Fruit fly (Drosophila melanogaster) whole organism, prepupa: ENCODE data around the gene CG46280.

Experiments
- CG10669 ChIP-seq: fragments of 200-800 bp; sonication (Bioruptor generic); optimal IDR thresholded peaks from 3 replicates; lab custom pipeline; 2018; ENCODE audit warnings: missing biosample characterization, mild to moderate bottlenecking, missing genetic modification characterization, moderate library complexity
- CG11294 ChIP-seq: fragments of 200-800 bp; sonication (Bioruptor generic); IDR thresholded peaks from 2 replicates; pipeline ENCODE4 v1.3.6; 2022; ENCODE audit warnings: missing biosample characterization, missing genetic modification characterization
- CG11762 ChIP-seq: fragments of 200-800 bp; sonication (Bioruptor generic); optimal IDR thresholded peaks from 3 replicates; lab custom pipeline; 2016; ENCODE audit warnings: missing biosample characterization, missing genetic modification characterization; ENCODE audit not compliant: insufficient read depth
- CG1621 ChIP-seq: fragments of 200-800 bp; sonication (Bioruptor generic); optimal IDR thresholded peaks from 3 replicates; lab custom pipeline; 2018; ENCODE audit warnings: missing biosample characterization, mild to moderate bottlenecking, missing genetic modification characterization
- CG16779 ChIP-seq: fragments of 200-800 bp; sonication (Bioruptor generic); optimal IDR thresholded peaks from 3 replicates; lab custom pipeline; 2017; ENCODE audit warnings: missing biosample characterization, mild to moderate bottlenecking, missing genetic modification characterization
- CG3032 ChIP-seq: fragments of 200-800 bp; optimal IDR thresholded peaks from 2 replicates; lab custom pipeline; 2019; ENCODE audit warnings: missing biosample characterization, mild to moderate bottlenecking, missing genetic modification characterization, moderate library complexity
- CG32006 ChIP-seq: fragments of 200-800 bp; sonication (Bioruptor generic); optimal IDR thresholded peaks from 3 replicates; lab custom pipeline; 2017; ENCODE audit warnings: missing biosample characterization, mild to moderate bottlenecking, missing genetic modification characterization
- CG34406 ChIP-seq: fragments of 200-800 bp; sonication (Bioruptor generic); optimal IDR thresholded peaks from 3 replicates; lab custom pipeline; 2016; ENCODE audit warnings: missing biosample characterization, missing genetic modification characterization
- CG4318 ChIP-seq: fragments of 200-800 bp; sonication (Bioruptor generic); optimal IDR thresholded peaks from 3 replicates; lab custom pipeline; 2017; ENCODE audit warnings: missing biosample characterization, mild to moderate bottlenecking, missing genetic modification characterization
- CG6163 ChIP-seq: fragments of 200-800 bp; sonication (Bioruptor generic); IDR thresholded peaks from 3 replicates; pipeline ENCODE4 v1.3.6; 2022; ENCODE audit warnings: missing biosample characterization, missing genetic modification characterization
- CG6792 ChIP-seq: fragments of 200-800 bp; sonication (Bioruptor generic); optimal IDR thresholded peaks from 3 replicates; lab custom pipeline; 2016; ENCODE audit warnings: missing biosample characterization, missing genetic modification characterization
- CG6854 ChIP-seq: fragments of 200-800 bp; sonication (Bioruptor generic); optimal IDR thresholded peaks from 2 replicates; lab custom pipeline; 2017; ENCODE audit warnings: missing biosample characterization, mild to moderate bottlenecking, missing genetic modification characterization
- CG7368 ChIP-seq: fragments of 200-800 bp; sonication (Bioruptor generic); optimal IDR thresholded peaks from 3 replicates; lab custom pipeline; 2016; ENCODE audit warnings: missing biosample characterization, missing genetic modification characterization
- CG8119 ChIP-seq: fragments of 200-800 bp; sonication (Bioruptor generic); IDR thresholded peaks from 3 replicates; pipeline ENCODE4 v1.3.6; 2022; ENCODE audit warnings: missing biosample characterization, missing genetic modification characterization
- CG8319 ChIP-seq: fragments of 200-800 bp; sonication (Bioruptor generic); optimal IDR thresholded peaks from 3 replicates; lab custom pipeline; 2016; ENCODE audit warnings: missing biosample characterization, missing genetic modification characterization
- CG8632 ChIP-seq: fragments of 200-800 bp; sonication (Bioruptor generic); optimal IDR thresholded peaks from 3 replicates; lab custom pipeline; 2016; ENCODE audit warnings: missing biosample characterization, missing genetic modification characterization
- CG9139 ChIP-seq: fragments of 200-800 bp; sonication (Bioruptor generic); optimal IDR thresholded peaks from 3 replicates; lab custom pipeline; 2017; ENCODE audit warnings: missing biosample characterization, mild to moderate bottlenecking, missing genetic modification characterization
- Eip78C ChIP-seq: fragments of 200-800 bp; sonication (Bioruptor generic); peaks from one replicate; lab custom pipeline; 2016; ENCODE audit warnings: missing biosample characterization, missing genetic modification characterization
- Ets21C ChIP-seq: fragments of 200-800 bp; sonication (Bioruptor generic); optimal IDR thresholded peaks from 3 replicates; lab custom pipeline; 2016; ENCODE audit warnings: missing biosample characterization, missing genetic modification characterization
- Ets96B ChIP-seq: fragments of 200-800 bp; optimal IDR thresholded peaks from 2 replicates; lab custom pipeline; 2019; ENCODE audit warnings: missing biosample characterization, mild to moderate bottlenecking, missing genetic modification characterization, moderate library complexity
- Gug ChIP-seq: fragments of 200-800 bp; sonication (Bioruptor generic); IDR thresholded peaks from 2 replicates; pipeline ENCODE4 v1.3.6; 2022; ENCODE audit warnings: missing biosample characterization, missing genetic modification characterization
- Hr39 ChIP-seq: fragments of 200-800 bp; sonication (Bioruptor generic); optimal IDR thresholded peaks from 2 replicates; lab custom pipeline; 2016; ENCODE audit warnings: missing biosample characterization, missing genetic modification characterization
- Lpt ChIP-seq: fragments of 200-800 bp; sonication (Bioruptor generic); optimal IDR thresholded peaks from 3 replicates; lab custom pipeline; 2016; ENCODE audit warnings: missing biosample characterization, missing genetic modification characterization
- Met ChIP-seq: fragments of 200-800 bp; sonication (Bioruptor generic); optimal IDR thresholded peaks from 3 replicates; lab custom pipeline; 2016; ENCODE audit warnings: missing biosample characterization, missing genetic modification characterization
- OdsH ChIP-seq: fragments of 200-800 bp; sonication (Bioruptor generic); optimal IDR thresholded peaks from 3 replicates; lab custom pipeline; 2016; ENCODE audit warnings: missing biosample characterization, missing genetic modification characterization
- Sox102F ChIP-seq: fragments of 200-800 bp; sonication (Bioruptor generic); optimal IDR thresholded peaks from 2 replicates; lab custom pipeline; 2016; ENCODE audit warnings: missing biosample characterization, mild to moderate bottlenecking, missing genetic modification characterization
- Sox15 ChIP-seq: fragments of 200-800 bp; sonication (Bioruptor generic); optimal IDR thresholded peaks from 3 replicates; lab custom pipeline; 2016; ENCODE audit warnings: missing biosample characterization, missing genetic modification characterization
- achi ChIP-seq: fragments of 200-800 bp; sonication (Bioruptor generic); optimal IDR thresholded peaks from 3 replicates; lab custom pipeline; 2016; ENCODE audit warnings: missing biosample characterization, missing genetic modification characterization
- acj6 ChIP-seq: fragments of 200-800 bp; sonication (Bioruptor generic); optimal IDR thresholded peaks from 3 replicates; lab custom pipeline; 2016; ENCODE audit warnings: missing biosample characterization, missing genetic modification characterization
- cyc ChIP-seq: fragments of 200-800 bp; sonication (Bioruptor generic); optimal IDR thresholded peaks from 3 replicates; lab custom pipeline; 2016; ENCODE audit warnings: missing biosample characterization, missing genetic modification characterization
- eg ChIP-seq: fragments of 200-800 bp; sonication (Bioruptor generic); IDR thresholded peaks from 3 replicates; pipeline ENCODE4 v1.3.6; 2022; ENCODE audit warnings: missing biosample characterization, missing genetic modification characterization
- esn ChIP-seq: fragments of 200-800 bp; sonication (Bioruptor generic); optimal IDR thresholded peaks from 2 replicates; lab custom pipeline; 2016; ENCODE audit warnings: missing biosample characterization, mild to moderate bottlenecking, missing genetic modification characterization, moderate library complexity
- fd59A ChIP-seq: fragments of 200-800 bp; sonication (Bioruptor generic); optimal IDR thresholded peaks from 2 replicates; lab custom pipeline; 2017; ENCODE audit warnings: missing biosample characterization, mild to moderate bottlenecking, missing genetic modification characterization, missing genetic modification reagents
- fd85E ChIP-seq: fragments of 200-800 bp; sonication (Bioruptor generic); optimal IDR thresholded peaks from 3 replicates; lab custom pipeline; 2016; ENCODE audit warnings: missing biosample characterization, missing genetic modification characterization
- fkh ChIP-seq: fragments of 200-800 bp; sonication (Bioruptor generic); optimal IDR thresholded peaks from 3 replicates; lab custom pipeline; 2017; ENCODE audit warnings: missing biosample characterization, mild to moderate bottlenecking, missing genetic modification characterization, moderate library complexity
- pdm3 ChIP-seq: fragments of 200-800 bp; sonication (Bioruptor generic); optimal IDR thresholded peaks from 3 replicates; lab custom pipeline; 2016; ENCODE audit warnings: missing biosample characterization, missing genetic modification characterization
- salr ChIP-seq, 2 experiments: fragments of 200-800 bp; sonication (Bioruptor generic); optimal IDR thresholded peaks; 3 replicates each; lab custom pipeline; 2016 to 2018; ENCODE audit warnings: missing biosample characterization in 2 of 2, missing genetic modification characterization in 2 of 2, mild to moderate bottlenecking in 1 of 2
- ss ChIP-seq, 2 experiments: fragments of 200-800 bp; sonication (Bioruptor generic); optimal IDR thresholded peaks; 2 replicates in 1 of 2; 3 replicates in 1 of 2; lab custom pipeline; 2017 to 2018; ENCODE audit warnings: mild to moderate bottlenecking in 2 of 2, missing biosample characterization in 2 of 2, missing genetic modification characterization in 2 of 2, moderate library complexity in 1 of 2
- svp ChIP-seq: fragments of 200-800 bp; sonication (Bioruptor generic); peaks from one replicate; lab custom pipeline; 2016; ENCODE audit warnings: missing biosample characterization, missing genetic modification characterization
- topi ChIP-seq: fragments of 200-800 bp; sonication (Bioruptor generic); optimal IDR thresholded peaks from 3 replicates; lab custom pipeline; 2016; ENCODE audit warnings: missing biosample characterization, missing genetic modification characterization

Gene CG46280

dm6 chr3R:13012351-13012750 is 18.1 kb downstream of the CG46280 start (continued):
- TF ChIP-seq Sox102F (GFP tag; lab: Kevin White, UChicago) (peak; percentile 71), fkh (GFP tag; lab: Kevin White, UChicago) (peak; percentile 59), CG34406 (peak; percentile 56), CG11762 (GFP tag; lab: Kevin White, UChicago) (peak; percentile 33), CG32006 (GFP tag; lab: Kevin White, UChicago) (peak; percentile 77), Gug (GFP tag; lab: Robert Waterston, UW) (peak; percentile 80), pdm3 (GFP tag; lab: Kevin White, UChicago) (peak; percentile 78), CG11294 (GFP tag; lab: Robert Waterston, UW) (peak; percentile 51), CG1621 (tag; lab: Kevin White, UChicago) (peak; percentile 63), CG10669 (peak; percentile 67), CG9139 (peak; percentile 64), Eip78C (GFP tag; lab: Kevin White, UChicago) (peak; percentile 92), Lpt (GFP tag; lab: Kevin White, UChicago) (peak; percentile 76), topi (peak; percentile 66), salr (GFP tag; optimal IDR thresholded peaks at IDR 0.05; lab: Kevin White, UChicago) (peak; percentile 50 to 55), fd59A (GFP tag; lab: Kevin White, UChicago) (peak; percentile 33), fd85E (GFP tag; lab: Kevin White, UChicago) (no peak), svp (peak; percentile 87), CG4318 (GFP tag; lab: Kevin White, UChicago) (no peak), achi (GFP tag; lab: Kevin White, UChicago) (peak; percentile 62), esn (peak; percentile 81), ss (GFP tag; optimal IDR thresholded peaks at IDR 0.05; lab: Kevin White, UChicago) (peak; percentile 71 to 75), CG6163 (GFP tag; lab: Robert Waterston, UW) (peak; percentile 88), CG8632 (peak; percentile 62), CG16779 (tag; lab: Kevin White, UChicago) (peak; percentile 53), Ets96B (tag; lab: Kevin White, UChicago) (peak; percentile 63), CG6792 (peak; percentile 77), Ets21C (GFP tag; lab: Kevin White, UChicago) (peak; percentile 67), Hr39 (peak; percentile 75), CG7368 (GFP tag; lab: Kevin White, UChicago) (peak; percentile 74), cyc (GFP tag; lab: Kevin White, UChicago) (peak; percentile 74), OdsH (GFP tag; lab: Kevin White, UChicago) (peak; percentile 77), Met (GFP tag; lab: Kevin White, UChicago) (peak; percentile 71), Sox15 (GFP tag; lab: Kevin White, UChicago) (peak; percentile 73), CG3032 (tag; lab: Kevin White, UChicago) (peak; percentile 49)
- TF ChIP-seq, all 60 proteins: peak for 55

- peak; percentile 15 for TF ChIP-seq CG16779 (tag; lab: Kevin White, UChicago)
- peak; percentile 92 for TF ChIP-seq CG1621 (tag; lab: Kevin White, UChicago)
- no peak for TF ChIP-seq CG11762 (GFP tag; lab: Kevin White, UChicago)
- no peak for TF ChIP-seq OdsH (GFP tag; lab: Kevin White, UChicago)
- TF ChIP-seq CG11294 (GFP tag; lab: Robert Waterston, UW): no peak
- no peak for TF ChIP-seq CG4318 (GFP tag; lab: Kevin White, UChicago)
- TF ChIP-seq eg (GFP tag; lab: Robert Waterston, UW): no peak
- peak in 1 of 2 experiments; percentile 31 for TF ChIP-seq ss (GFP tag; optimal IDR thresholded peaks at IDR 0.05; lab: Kevin White, UChicago)
- no peak for TF ChIP-seq CG8319 (GFP tag; lab: Kevin White, UChicago)
- no peak for TF ChIP-seq acj6 (GFP tag; lab: Kevin White, UChicago)
- 0 out of 3 replicates have a peak, but pooled peaks have one; percentile 26 for TF ChIP-seq CG8119
- TF ChIP-seq pdm3 (GFP tag; lab: Kevin White, UChicago): no peak
- TF ChIP-seq Gug (GFP tag; lab: Robert Waterston, UW): no peak
- peak; percentile 40 for TF ChIP-seq CG6854
Measured at dm6 chr3R:13011621-13011963, 18.9 kb downstream of the CG46280 start, which contains the start of gene CtBP. CtBP (plus strand) TSS chr3R:13011649.
